Worm (Caenorhabditis elegans): ENCODE results near the gene C07G1.7.

DNA sequence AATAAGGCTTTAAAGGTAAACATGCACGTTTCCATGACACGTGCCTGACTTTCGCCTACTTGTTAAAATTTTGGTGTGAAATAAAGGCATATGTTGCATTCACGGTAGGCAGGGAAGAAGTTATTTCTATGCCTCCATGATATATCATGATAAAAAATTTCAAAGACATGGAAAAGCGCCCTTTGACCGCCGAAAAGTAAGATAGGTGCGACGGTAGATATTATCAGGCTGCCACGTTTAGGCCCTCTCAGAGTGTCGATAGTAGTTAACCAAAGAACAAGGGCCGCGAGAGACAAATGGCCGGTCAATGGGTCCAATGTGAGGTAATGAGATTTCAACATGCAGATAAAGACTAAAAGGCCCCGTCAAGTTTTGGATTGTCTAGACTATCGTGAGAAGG is 31.5 kb upstream of the C07G1.7 start:
- TF ChIP-seq aptf-3 (GFP tag; IDR thresholded peaks at IDR 0.05) (no peak), rcor-1 (GFP tag; IDR thresholded peaks at IDR 0.05) (no peak), nhr-90 (tag; optimal IDR thresholded peaks at IDR 0.05) (no peak), hmg-1.2 (GFP tag; IDR thresholded peaks at IDR 0.05) (no peak), lin-40 (tag; optimal IDR thresholded peaks at IDR 0.05) (no peak), sea-2 (GFP tag; IDR thresholded peaks at IDR 0.05) (no peak), ccch-3 (GFP tag; optimal IDR thresholded peaks at IDR 0.05) (no peak), ets-4 (GFP tag; optimal IDR thresholded peaks at IDR 0.05) (no peak), madf-6 (GFP tag; IDR thresholded peaks at IDR 0.05) (no peak), mcd-1 (GFP tag; IDR thresholded peaks at IDR 0.05) (no peak), F37B4.10 (GFP tag; IDR thresholded peaks at IDR 0.05) (no peak), dpff-1 (tag; optimal IDR thresholded peaks at IDR 0.05) (no peak)
